Worm (Caenorhabditis elegans) whole organism, young adult: Measurements from ENCODE around the gene cox-6C.
A peak's percentile ranks its signal among the peaks of the same experiment; 100 is the strongest.

ENCODE experiments used
- C17E4.6 ChIP-seq: fragments of 200-800 bp; sonication (Bioruptor generic); IDR thresholded peaks from 2 replicates; pipeline ENCODE4 v1.3.6; 2022; ENCODE audit warnings: missing genetic modification reagents, missing genetic modification characterization, missing compliant biosample characterization
- D2030.7 ChIP-seq: fragments of 200-800 bp; sonication (Bioruptor generic); IDR thresholded peaks from 2 replicates; pipeline ENCODE4 v1.3.6; 2022; ENCODE audit warnings: missing genetic modification reagents, missing genetic modification characterization, missing compliant biosample characterization
- F10E7.11 ChIP-seq: sonication (generic microtip); optimal IDR thresholded peaks from 2 replicates; lab custom pipeline; 2017; ENCODE audit warnings: mild to moderate bottlenecking, missing genetic modification characterization, moderate library complexity, missing compliant biosample characterization
- F49E8.2 ChIP-seq: sonication (generic microtip); optimal IDR thresholded peaks from 3 replicates; lab custom pipeline; 2017; ENCODE audit warnings: missing genetic modification characterization, mild to moderate bottlenecking, missing compliant biosample characterization, antibody characterized with exemption, moderate library complexity; ENCODE audit not compliant: insufficient read depth
- F55B11.4 ChIP-seq: sonication (generic microtip); optimal IDR thresholded peaks from 2 replicates; lab custom pipeline; 2016; ENCODE audit warnings: missing compliant biosample characterization, missing genetic modification characterization, borderline replicate concordance; ENCODE audit not compliant: insufficient read depth
- F57A8.1 ChIP-seq: fragments of 200-800 bp; sonication (Bioruptor generic); optimal IDR thresholded peaks from 2 replicates; lab custom pipeline; 2018; ENCODE audit warnings: mild to moderate bottlenecking, missing genetic modification characterization, moderate library complexity, missing compliant biosample characterization
- K11D2.4 ChIP-seq: fragments of 200-800 bp; sonication (Bioruptor generic); IDR thresholded peaks from 2 replicates; pipeline ENCODE4 v1.3.6; 2022; ENCODE audit warnings: missing genetic modification reagents, missing genetic modification characterization, missing compliant biosample characterization
- K12H6.12 ChIP-seq: fragments of 200-800 bp; sonication (Bioruptor generic); optimal IDR thresholded peaks from 2 replicates; lab custom pipeline; 2018; ENCODE audit warnings: mild to moderate bottlenecking, missing genetic modification characterization, missing compliant biosample characterization
- T07F8.4 ChIP-seq: sonication (generic microtip); optimal IDR thresholded peaks from 2 replicates; lab custom pipeline; 2016; ENCODE audit warnings: mild to moderate bottlenecking, missing genetic modification characterization, moderate library complexity, missing compliant biosample characterization
- T26A5.8 ChIP-seq: sonication (generic microtip); optimal IDR thresholded peaks from 2 replicates; lab custom pipeline; 2016; ENCODE audit warnings: missing genetic modification characterization, missing compliant biosample characterization
- Y67H2A.10 ChIP-seq: fragments of 200-800 bp; sonication (Bioruptor generic); conservative IDR thresholded peaks from 2 replicates; pipeline ENCODE4 v1.3.6; 2022; ENCODE audit warnings: missing genetic modification reagents, missing genetic modification characterization, missing compliant biosample characterization
- Y79H2A.3 ChIP-seq: fragments of 200-800 bp; sonication (Bioruptor generic); conservative IDR thresholded peaks from 2 replicates; pipeline ENCODE4 v1.3.6; 2022; ENCODE audit warnings: missing genetic modification reagents, missing genetic modification characterization, missing compliant biosample characterization
- ZK185.1 ChIP-seq: sonication (generic microtip); optimal IDR thresholded peaks from 2 replicates; lab custom pipeline; 2016; ENCODE audit warnings: mild to moderate bottlenecking, missing genetic modification characterization, missing compliant biosample characterization; ENCODE audit not compliant: poor library complexity, severe bottlenecking
- attf-3 ChIP-seq: fragments of 200-800 bp; sonication (Bioruptor generic); conservative IDR thresholded peaks from 2 replicates; pipeline ENCODE4 v1.3.6; 2022; ENCODE audit warnings: missing genetic modification reagents, missing genetic modification characterization, missing compliant biosample characterization
- attf-5 ChIP-seq: fragments of 200-800 bp; sonication (Bioruptor generic); optimal IDR thresholded peaks from 2 replicates; lab custom pipeline; 2018; ENCODE audit warnings: mild to moderate bottlenecking, missing genetic modification characterization, missing compliant biosample characterization
- cebp-1 ChIP-seq, 2 experiments: fragments of 200-800 bp in 1 of 2; sonication (Bioruptor generic) in 1 of 2; sonication (generic microtip) in 1 of 2; IDR thresholded peaks in 1 of 2; optimal IDR thresholded peaks in 1 of 2; 2 replicates each; pipeline versions ENCODE4 v1.3.6 to Lab custom; 2017 to 2022; ENCODE audit warnings: missing compliant biosample characterization in 2 of 2, missing genetic modification characterization in 2 of 2, mild to moderate bottlenecking in 1 of 2, missing genetic modification reagents in 1 of 2, moderate library complexity in 1 of 2
- cebp-2 ChIP-seq: fragments of 200-800 bp; sonication (Bioruptor generic); IDR thresholded peaks from 2 replicates; pipeline ENCODE4 v1.3.6; 2022; ENCODE audit warnings: missing genetic modification characterization, missing compliant biosample characterization
- ceh-100 ChIP-seq: fragments of 200-800 bp; sonication (Bioruptor generic); IDR thresholded peaks from 2 replicates; pipeline ENCODE4 v1.3.6; 2022; ENCODE audit warnings: missing genetic modification reagents, missing genetic modification characterization, missing compliant biosample characterization
- ceh-27 ChIP-seq: fragments of 200-800 bp; sonication (Bioruptor generic); optimal IDR thresholded peaks from 2 replicates; lab custom pipeline; 2018; ENCODE audit warnings: mild to moderate bottlenecking, missing genetic modification characterization, moderate library complexity, missing compliant biosample characterization
- ceh-40 ChIP-seq: fragments of 200-800 bp; sonication (Bioruptor generic); IDR thresholded peaks from 2 replicates; pipeline ENCODE4 v1.3.6; 2022; ENCODE audit warnings: missing genetic modification characterization, missing compliant biosample characterization
- ceh-91 ChIP-seq: fragments of 200-800 bp; sonication (Bioruptor generic); IDR thresholded peaks from 2 replicates; pipeline ENCODE4 v1.3.6; 2022; ENCODE audit warnings: missing genetic modification reagents, missing genetic modification characterization, missing compliant biosample characterization
- dox-1 ChIP-seq: fragments of 200-800 bp; sonication (Bioruptor generic); IDR thresholded peaks from 2 replicates; pipeline ENCODE4 v1.3.6; 2022; ENCODE audit warnings: missing genetic modification reagents, missing genetic modification characterization, missing compliant biosample characterization
- efl-1 ChIP-seq: fragments of 150-350 bp; optimal IDR thresholded peaks from 2 replicates; lab custom pipeline; 2014; ENCODE audit warnings: missing biosample characterization, missing genetic modification reagents, missing genetic modification characterization
- egl-44 ChIP-seq: fragments of 200-800 bp; sonication (Bioruptor generic); IDR thresholded peaks from 2 replicates; pipeline ENCODE4 v1.3.6; 2022; ENCODE audit warnings: missing genetic modification reagents, missing genetic modification characterization, missing compliant biosample characterization
- fkh-3 ChIP-seq: sonication (generic microtip); optimal IDR thresholded peaks from 2 replicates; lab custom pipeline; 2016; ENCODE audit warnings: mild to moderate bottlenecking, missing genetic modification characterization, missing compliant biosample characterization
- hmg-1.2 ChIP-seq: fragments of 200-800 bp; sonication (Bioruptor generic); IDR thresholded peaks from 2 replicates; pipeline ENCODE4 v1.3.6; 2022; ENCODE audit warnings: missing genetic modification reagents, missing genetic modification characterization, missing compliant biosample characterization
- lin-35 ChIP-seq, 3 experiments: fragments of 150-350 bp in 2 of 3; sonication (generic microtip) in 1 of 3; optimal IDR thresholded peaks; 2 replicates each; lab custom pipeline; 2014 to 2018; ENCODE audit warnings: missing biosample characterization in 3 of 3, missing genetic modification characterization in 3 of 3, missing genetic modification reagents in 3 of 3
- lin-40 ChIP-seq: sonication (generic microtip); optimal IDR thresholded peaks from 2 replicates; lab custom pipeline; 2016; ENCODE audit warnings: missing genetic modification characterization, mild to moderate bottlenecking, missing compliant biosample characterization, missing genotype, missing genetic modification reagents
- lsl-1 ChIP-seq: fragments of 200-800 bp; sonication (Bioruptor generic); optimal IDR thresholded peaks from 2 replicates; lab custom pipeline; 2018; ENCODE audit warnings: mild to moderate bottlenecking, missing genetic modification characterization, moderate library complexity, missing compliant biosample characterization
- lsy-27 ChIP-seq: sonication (generic microtip); optimal IDR thresholded peaks from 2 replicates; lab custom pipeline; 2017; ENCODE audit warnings: missing genetic modification characterization, mild to moderate bottlenecking, missing compliant biosample characterization, antibody characterized with exemption, missing genotype, borderline replicate concordance; ENCODE audit not compliant: insufficient read depth
- madf-6 ChIP-seq: fragments of 200-800 bp; sonication (Bioruptor generic); IDR thresholded peaks from 2 replicates; pipeline ENCODE4 v1.3.6; 2022; ENCODE audit warnings: missing genetic modification reagents, missing genetic modification characterization, missing compliant biosample characterization
- mel-28 ChIP-seq: sonication (generic microtip); optimal IDR thresholded peaks from 2 replicates; lab custom pipeline; 2016; ENCODE audit warnings: borderline replicate concordance, mild to moderate bottlenecking, missing genetic modification characterization, missing compliant biosample characterization
- nfya-2 ChIP-seq: fragments of 200-800 bp; sonication (Bioruptor generic); IDR thresholded peaks from 2 replicates; pipeline ENCODE4 v1.3.6; 2022; ENCODE audit warnings: missing genetic modification reagents, missing genetic modification characterization, missing compliant biosample characterization
- nhr-27 ChIP-seq: fragments of 200-800 bp; sonication (Bioruptor generic); optimal IDR thresholded peaks from 2 replicates; lab custom pipeline; 2018; ENCODE audit warnings: mild to moderate bottlenecking, missing genetic modification characterization, moderate library complexity, missing compliant biosample characterization
- nhr-80 ChIP-seq: sonication (generic microtip); optimal IDR thresholded peaks from 2 replicates; lab custom pipeline; 2016; ENCODE audit warnings: missing genetic modification characterization, missing compliant biosample characterization
- nhr-90 ChIP-seq: sonication (generic microtip); optimal IDR thresholded peaks from 2 replicates; lab custom pipeline; 2016; ENCODE audit warnings: missing genotype, mild to moderate bottlenecking, missing genetic modification characterization, missing compliant biosample characterization
- repo-1 ChIP-seq: sonication (generic microtip); optimal IDR thresholded peaks from 2 replicates; lab custom pipeline; 2017; ENCODE audit warnings: mild to moderate bottlenecking, missing genetic modification characterization, missing compliant biosample characterization
- snpc-1.3 ChIP-seq: sonication (generic microtip); optimal IDR thresholded peaks from 2 replicates; lab custom pipeline; 2017; ENCODE audit warnings: missing genetic modification characterization, mild to moderate bottlenecking, missing compliant biosample characterization, antibody characterized with exemption, moderate library complexity, missing genotype, missing genetic modification reagents; ENCODE audit not compliant: insufficient read depth
- snpc-3.4 ChIP-seq: sonication (generic microtip); optimal IDR thresholded peaks from 2 replicates; lab custom pipeline; 2017; ENCODE audit warnings: missing genetic modification characterization, mild to moderate bottlenecking, missing compliant biosample characterization, antibody characterized with exemption, moderate library complexity, missing genotype, missing genetic modification reagents
- snpc-4 ChIP-seq, 5 experiments: fragments of 150-350 bp in 1 of 5; sonication (generic microtip) in 4 of 5; optimal IDR thresholded peaks; 2 replicates each; lab custom pipeline; 2014 to 2018; ENCODE audit warnings: missing genetic modification characterization in 5 of 5, missing biosample characterization in 3 of 5, antibody characterized with exemption in 2 of 5, mild to moderate bottlenecking in 2 of 5, missing compliant biosample characterization in 2 of 5, missing genotype in 2 of 5, moderate library complexity in 2 of 5, missing genetic modification reagents in 1 of 5
- sptf-2 ChIP-seq: fragments of 200-800 bp; sonication (Bioruptor generic); optimal IDR thresholded peaks from 2 replicates; lab custom pipeline; 2018; ENCODE audit warnings: mild to moderate bottlenecking, missing genetic modification characterization, missing compliant biosample characterization
- tbp1 ChIP-seq: fragments of 200-800 bp; sonication (Bioruptor generic); optimal IDR thresholded peaks from 2 replicates; lab custom pipeline; 2018; ENCODE audit warnings: mild to moderate bottlenecking, missing genetic modification characterization, missing compliant biosample characterization
- unc-130 ChIP-seq: sonication (generic microtip); optimal IDR thresholded peaks from 2 replicates; lab custom pipeline; 2016; ENCODE audit warnings: missing genetic modification reagents, missing genetic modification characterization, missing compliant biosample characterization

cox-6C gene

ce11 chrIV:125881-126781, at the start of gene cox-6C, which contains the start of gene grld-1:
cox-6C (plus strand) TSS chrIV:126731.
grld-1 (minus strand) TSS chrIV:125931.
- no peak for TF ChIP-seq nhr-90
- no peak for TF ChIP-seq lsy-27
- no peak for TF ChIP-seq snpc-3.4 (tag; lab: Kevin White, UChicago)
- no peak for TF ChIP-seq ceh-40 (GFP tag; lab: Robert Waterston, UW)
- no peak for TF ChIP-seq nhr-27 (tag; lab: Kevin White, UChicago)
- peak; percentile 65 for TF ChIP-seq lin-40 (tag; lab: Kevin White, UChicago)
- TF ChIP-seq lin-35 (GFP tag; optimal IDR thresholded peaks at IDR 0.05; lab: Kevin White, UChicago) = peak in 1 of 3 experiments; percentile 41
- TF ChIP-seq fkh-3 = no peak
- TF ChIP-seq T07F8.4 = no peak
- peak; percentile 83 for TF ChIP-seq D2030.7
- no peak for TF ChIP-seq T26A5.8 (tag; lab: Kevin White, UChicago)
- TF ChIP-seq ceh-27 (GFP tag; lab: Kevin White, UChicago) = peak; percentile 0
- TF ChIP-seq F10E7.11 (tag; lab: Kevin White, UChicago) = no peak
- TF ChIP-seq hmg-1.2 (GFP tag; lab: Robert Waterston, UW) = peak; percentile 41; the same call in 1 of the 2 replicates
- peak; percentile 37; the same call in 1 of the 2 replicates for TF ChIP-seq madf-6 (GFP tag; lab: Robert Waterston, UW)
- TF ChIP-seq F57A8.1 (GFP tag; lab: Kevin White, UChicago) = no peak
- peak; percentile 57 for TF ChIP-seq K12H6.12 (tag; lab: Kevin White, UChicago)
- TF ChIP-seq ZK185.1 (tag; lab: Kevin White, UChicago) = peak; percentile 38
- no peak for TF ChIP-seq sptf-2 (GFP tag; lab: Kevin White, UChicago)
- no peak for TF ChIP-seq egl-44
- no peak for TF ChIP-seq C17E4.6 (GFP tag; lab: Robert Waterston, UW)
- TF ChIP-seq K11D2.4 (GFP tag; lab: Robert Waterston, UW) = no peak
- TF ChIP-seq snpc-1.3 = peak; percentile 25
- TF ChIP-seq Y79H2A.3 = no peak
- no peak for TF ChIP-seq ceh-91 (GFP tag; lab: Robert Waterston, UW)
- TF ChIP-seq tbp1 (GFP tag; lab: Kevin White, UChicago) = peak; percentile 37
- TF ChIP-seq nhr-80 (tag; lab: Kevin White, UChicago) = peak; percentile 0
- no peak for TF ChIP-seq cebp-2 (GFP tag; lab: Robert Waterston, UW)
- TF ChIP-seq attf-3 = peak; percentile 92
- no peak for TF ChIP-seq nfya-2
- no peak for TF ChIP-seq F55B11.4 (tag; lab: Kevin White, UChicago)
- 0 out of 2 replicates have a peak, but pooled peaks have one; percentile 50 for TF ChIP-seq cebp-1 (GFP tag; IDR thresholded peaks at IDR 0.05; lab: Robert Waterston, UW)
- peak; percentile 56 for TF ChIP-seq cebp-1 (tag; optimal IDR thresholded peaks at IDR 0.05; lab: Kevin White, UChicago)
- no peak for TF ChIP-seq repo-1
- no peak for TF ChIP-seq snpc-4 (GFP tag; optimal IDR thresholded peaks at IDR 0.05; lab: Kevin White, UChicago)
- peak in 2 of 4 experiments; percentile 10 to 52 for TF ChIP-seq snpc-4 (tag; optimal IDR thresholded peaks at IDR 0.05; lab: Kevin White, UChicago)
- TF ChIP-seq unc-130 (GFP tag; lab: Kevin White, UChicago) = no peak
- peak; percentile 44; the same call in 1 of the 2 replicates for TF ChIP-seq ceh-100
- peak; percentile 2 for TF ChIP-seq efl-1 (GFP tag; lab: Kevin White, UChicago)
- no peak for TF ChIP-seq Y67H2A.10 (GFP tag; lab: Robert Waterston, UW)
- TF ChIP-seq mel-28 (tag; lab: Kevin White, UChicago) = no peak
- TF ChIP-seq dox-1 = peak; percentile 64
- TF ChIP-seq F49E8.2 = peak; percentile 6
- peak; percentile 87 for TF ChIP-seq attf-5 (GFP tag; lab: Kevin White, UChicago)
- peak; percentile 81 for TF ChIP-seq lsl-1
